Worm (Caenorhabditis elegans) whole organism, young adult: ENCODE results near the gene cdgs-1.

ENCODE experiments used
- F57C9.4 ChIP-seq: sonication (generic microtip); optimal IDR thresholded peaks from 2 replicates; lab custom pipeline; 2017; ENCODE audit warnings: mild to moderate bottlenecking, missing genetic modification characterization, missing compliant biosample characterization
- dpff-1 ChIP-seq: sonication (generic microtip); optimal IDR thresholded peaks from 2 replicates; lab custom pipeline; 2017; ENCODE audit warnings: mild to moderate bottlenecking, missing genetic modification characterization, missing compliant biosample characterization
- mxl-1 ChIP-seq: sonication (generic microtip); optimal IDR thresholded peaks from 2 replicates; lab custom pipeline; 2016; ENCODE audit warnings: missing genetic modification characterization, missing compliant biosample characterization
- nfya-1 ChIP-seq: sonication (generic microtip); optimal IDR thresholded peaks from 2 replicates; lab custom pipeline; 2017; ENCODE audit warnings: antibody characterized with exemption, missing compliant biosample characterization, missing genetic modification characterization, borderline replicate concordance; ENCODE audit not compliant: insufficient read depth
- sea-2 ChIP-seq: fragments of 200-800 bp; sonication (Bioruptor generic); IDR thresholded peaks from 2 replicates; pipeline ENCODE4 v1.3.6; 2022; ENCODE audit warnings: missing genetic modification characterization, missing compliant biosample characterization
- snpc-1.1 ChIP-seq: sonication (generic microtip); optimal IDR thresholded peaks from 2 replicates; lab custom pipeline; 2017; ENCODE audit warnings: missing genetic modification characterization, mild to moderate bottlenecking, missing compliant biosample characterization, antibody characterized with exemption, moderate library complexity, missing genotype, missing genetic modification reagents; ENCODE audit not compliant: insufficient read depth
- unc-62 ChIP-seq: fragments of 150-350 bp; optimal IDR thresholded peaks from 2 replicates; lab custom pipeline; 2014; ENCODE audit warnings: missing biosample characterization, missing genetic modification reagents, missing genetic modification characterization

DNA sequence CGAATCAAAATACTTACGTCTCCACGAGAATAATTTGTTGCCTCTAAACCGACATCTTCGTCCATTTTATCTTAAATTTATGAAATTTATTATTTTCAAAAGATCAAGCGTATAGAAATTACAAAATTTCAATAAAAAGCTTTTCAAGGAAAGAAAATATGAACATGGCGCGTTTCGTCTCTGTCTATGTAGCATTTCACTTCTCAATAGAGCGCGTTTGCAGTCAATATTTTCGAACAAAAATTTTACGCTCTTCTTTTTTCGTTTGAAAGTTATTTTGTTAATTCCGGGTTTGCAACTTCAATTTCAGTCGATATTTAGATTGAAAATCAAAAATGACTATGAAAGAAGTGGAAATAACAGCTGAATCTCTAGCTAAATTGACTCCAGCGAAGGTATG, 41.3 kb downstream of the cdgs-1 start, which contains the start of the genes hcf-1 and swd-2.2:
- TF ChIP-seq dpff-1 (tag; lab: Kevin White, UChicago) (no peak), sea-2 (GFP tag; lab: Robert Waterston, UW) (no peak), snpc-1.1 (tag; lab: Kevin White, UChicago) (no peak), F57C9.4 (tag; lab: Kevin White, UChicago) (no peak), mxl-1 (no peak), unc-62 (GFP tag; lab: Kevin White, UChicago) (no peak), nfya-1 (tag; lab: Kevin White, UChicago) (no peak)
